Fruit fly (Drosophila melanogaster) whole organism, wandering third instar larva: Measurements from ENCODE around the gene CG10555.

ENCODE experiments used
- Dfd ChIP-seq: fragments of >200 bp; optimal IDR thresholded peaks from 2 replicates; lab custom pipeline; 2017; ENCODE audit warnings: missing biosample characterization, missing genetic modification characterization
- dl ChIP-seq, 2 experiments: fragments of 175-275, 200-275 bp in 1 of 2; fragments of 200-275 bp in 1 of 2; sonication (Bioruptor generic); optimal IDR thresholded peaks; lab custom pipeline; 2018; ENCODE audit warnings: mild to moderate bottlenecking in 2 of 2, missing biosample characterization in 2 of 2, missing genetic modification characterization in 2 of 2, moderate library complexity in 2 of 2; ENCODE audit not compliant: partially characterized antibody in 2 of 2, insufficient read depth in 1 of 2
- dsf ChIP-seq: sonication (Bioruptor generic); optimal IDR thresholded peaks from 2 replicates; lab custom pipeline; 2016; ENCODE audit warnings: missing biosample characterization, missing genetic modification characterization, borderline replicate concordance

- no peak for TF ChIP-seq dsf (GFP tag; lab: Kevin White, UChicago)
- TF ChIP-seq Dfd: no peak
- TF ChIP-seq dl (GFP tag; optimal IDR thresholded peaks at IDR 0.05; lab: Kevin White, UChicago; ENCODE audit: insufficient read depth in 1 of 2, partially characterized antibody in 2 of 2): no peak
Measured at dm6 chrX:8444279-8444678, 45.5 kb downstream of the CG10555 start.
